Fruit fly (Drosophila melanogaster) whole organism, wandering third instar larva: Measurements from ENCODE around the gene Gcn2.

Source experiments
- Dfd ChIP-seq: fragments of >200 bp; optimal IDR thresholded peaks from 2 replicates; lab custom pipeline; 2017; ENCODE audit warnings: missing biosample characterization, missing genetic modification characterization
- HLH106 ChIP-seq: fragments of 200-800 bp; optimal IDR thresholded peaks from 3 replicates; lab custom pipeline; 2019; ENCODE audit warnings: missing biosample characterization, mild to moderate bottlenecking, missing genetic modification characterization, moderate library complexity
- Hr78 ChIP-seq: fragments of >200 bp; optimal IDR thresholded peaks from 2 replicates; lab custom pipeline; 2017; ENCODE audit warnings: missing biosample characterization, missing genetic modification characterization
- Mio ChIP-seq: sonication (Bioruptor generic); optimal IDR thresholded peaks from 2 replicates; lab custom pipeline; 2016; ENCODE audit warnings: missing biosample characterization, missing genetic modification characterization
- Vsx2 ChIP-seq: fragments of 200-300, 225-300 bp; sonication (Bioruptor generic); optimal IDR thresholded peaks from 2 replicates; lab custom pipeline; 2018; ENCODE audit warnings: missing biosample characterization, missing genetic modification characterization; ENCODE audit not compliant: partially characterized antibody
- br ChIP-seq: fragments of 200-800 bp; sonication (Bioruptor generic); optimal IDR thresholded peaks from 2 replicates; lab custom pipeline; 2016; ENCODE audit warnings: missing biosample characterization, missing genetic modification characterization
- h ChIP-seq: fragments of 200-800 bp; sonication (Bioruptor generic); optimal IDR thresholded peaks from 3 replicates; lab custom pipeline; 2016; ENCODE audit warnings: missing biosample characterization, mild to moderate bottlenecking, missing genetic modification characterization
- lola ChIP-seq: fragments of >200 bp; optimal IDR thresholded peaks from 2 replicates; lab custom pipeline; 2017; ENCODE audit warnings: missing biosample characterization, missing genetic modification characterization
- usp ChIP-seq: fragments of >200 bp; optimal IDR thresholded peaks from 2 replicates; lab custom pipeline; 2017; ENCODE audit warnings: missing biosample characterization, missing genetic modification characterization

- peak; percentile 98 for TF ChIP-seq Mio
- no peak for TF ChIP-seq Dfd (GFP tag; lab: Kevin White, UChicago)
- peak; percentile 100 for TF ChIP-seq HLH106 (tag; lab: Kevin White, UChicago)
- no peak for TF ChIP-seq Vsx2
- TF ChIP-seq br, result peak; percentile 100
- no peak for TF ChIP-seq lola (GFP tag; lab: Kevin White, UChicago)
- peak; percentile 100 for TF ChIP-seq h (GFP tag; lab: Kevin White, UChicago)
- no peak for TF ChIP-seq Hr78 (GFP tag; lab: Kevin White, UChicago)
- TF ChIP-seq usp, result no peak
These were observed 9.2 kb downstream of the Gcn2 start, which contains the start of gene Gprk2 for dm6 chr3R:31404499-31405276.
